Worm (Caenorhabditis elegans): Measurements from ENCODE around the gene mrps-18.C.

mrps-18.C gene

ce11 chrII:6713003-6713402 lies 23.0 kb upstream of the mrps-18.C start:
- TF ChIP-seq nhr-11 (tag; optimal IDR thresholded peaks at IDR 0.05) (no peak), nhr-21 (tag; optimal IDR thresholded peaks at IDR 0.05) (no peak), nhr-237 (tag; optimal IDR thresholded peaks at IDR 0.05) (no peak), R02D3.7 (tag; optimal IDR thresholded peaks at IDR 0.05) (no peak), elt-1 (tag; optimal IDR thresholded peaks at IDR 0.05) (no peak), nhr-10 (tag; optimal IDR thresholded peaks at IDR 0.05) (no peak), fos-1 (tag; optimal IDR thresholded peaks at IDR 0.05) (no peak), blmp-1 (tag; optimal IDR thresholded peaks at IDR 0.05; ENCODE audit: insufficient read depth) (no peak)

DNA sequence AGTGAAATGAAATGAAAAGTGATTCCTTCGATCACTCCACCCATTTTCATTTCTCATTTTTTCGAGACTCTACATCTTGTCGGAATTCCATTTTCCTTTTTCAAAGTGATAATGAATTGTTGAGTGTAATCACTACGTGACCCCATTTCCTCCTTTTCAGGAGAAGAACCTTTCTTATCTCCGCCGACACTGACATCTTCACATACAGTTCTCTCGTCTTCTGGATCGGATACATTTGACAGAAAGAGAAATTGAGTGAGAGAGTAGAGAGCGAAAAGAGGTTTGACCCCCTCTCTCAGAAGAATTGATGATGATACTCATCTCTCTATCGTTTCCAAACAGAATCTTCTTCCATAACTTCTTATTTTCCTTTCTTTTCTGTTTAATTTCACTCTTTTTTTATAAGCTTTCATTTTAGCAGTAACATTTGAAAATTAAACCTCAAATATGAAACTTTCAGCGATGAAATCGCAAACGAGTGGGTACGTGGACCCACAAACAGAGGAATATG lies 22.1 kb upstream of the mrps-18.C start, which contains the start of gene dpy-2:
TSS of gene dpy-2 (plus strand) at position 461 of the 511 bp plus-strand sequence.
- TF ChIP-seq aly-2 (tag; optimal IDR thresholded peaks at IDR 0.05) (no peak), blmp-1 (tag; optimal IDR thresholded peaks at IDR 0.05; ENCODE audit: insufficient read depth) (peak; percentile 67), nhr-21 (tag; optimal IDR thresholded peaks at IDR 0.05) (peak; percentile 44), C34F6.9 (tag; optimal IDR thresholded peaks at IDR 0.05) (no peak), elt-1 (tag; optimal IDR thresholded peaks at IDR 0.05) (no peak)

ce11 chrII:6715853-6716252 lies 20.1 kb upstream of the mrps-18.C start:
- TF ChIP-seq ztf-11 (tag; optimal IDR thresholded peaks at IDR 0.05) (no peak), dmd-4 (tag; optimal IDR thresholded peaks at IDR 0.05) (no peak), nhr-21 (tag; optimal IDR thresholded peaks at IDR 0.05) (peak; percentile 42), gmeb-1 (tag; optimal IDR thresholded peaks at IDR 0.05) (no peak), snpc-4 (tag; optimal IDR thresholded peaks at IDR 0.05) (no peak), sma-9 (GFP tag; optimal IDR thresholded peaks at IDR 0.05) (peak; percentile 59), sma-9 (tag; optimal IDR thresholded peaks at IDR 0.05) (no peak), skn-1 (tag; optimal IDR thresholded peaks at IDR 0.05) (no peak), F13H6.1 (tag; optimal IDR thresholded peaks at IDR 0.05) (no peak)

ce11 chrII:6716638-6717037 lies 19.4 kb upstream of the mrps-18.C start, which contains the start of the genes T14B4.5 and T14B4.20:
TSS of gene T14B4.5 (plus strand) at chrII:6716863.
TSS of gene T14B4.20 (plus strand) at chrII:6716901.
- TF ChIP-seq unc-62 (GFP tag; optimal IDR thresholded peaks at IDR 0.05) (no peak), lsy-2 (tag; optimal IDR thresholded peaks at IDR 0.05) (no peak), mab-5 (tag; optimal IDR thresholded peaks at IDR 0.05) (no peak), nhr-6 (tag; optimal IDR thresholded peaks at IDR 0.05) (no peak), nhr-237 (tag; optimal IDR thresholded peaks at IDR 0.05) (no peak)

- TF ChIP-seq ceh-82 (tag; optimal IDR thresholded peaks at IDR 0.05) (no peak), elt-3 (tag; optimal IDR thresholded peaks at IDR 0.05) (no peak), ZK546.5 (tag; optimal IDR thresholded peaks at IDR 0.05) (no peak), lin-11 (tag; optimal IDR thresholded peaks at IDR 0.05) (no peak)
These were observed 17.8 kb upstream of the mrps-18.C start, which contains the start of gene tsp-10 for ce11 chrII:6718221-6718620. TSS of gene tsp-10 (plus strand) at chrII:6718586.

DNA sequence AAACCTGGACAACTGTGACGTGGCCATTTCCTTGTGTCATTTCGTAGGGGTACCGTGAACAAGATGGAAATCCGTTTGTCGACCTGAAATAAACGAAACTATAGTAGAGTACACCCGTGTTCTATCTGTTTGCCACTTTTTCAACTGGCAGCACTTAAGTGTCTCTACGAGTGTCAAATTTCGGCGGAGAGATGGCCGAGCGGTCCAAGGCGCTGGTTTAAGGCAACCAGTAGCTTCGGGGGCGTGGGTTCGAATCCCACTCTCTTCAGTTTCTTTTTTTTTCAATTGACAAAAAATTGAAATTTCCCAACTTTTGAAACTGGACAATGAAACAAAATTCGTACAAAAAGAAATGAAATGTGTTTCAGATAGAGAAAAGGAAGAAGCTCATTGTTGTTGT lies 14.4 kb upstream of the mrps-18.C start:
- TF ChIP-seq crh-2 (tag; optimal IDR thresholded peaks at IDR 0.05) (peak; percentile 30), F13H6.1 (tag; optimal IDR thresholded peaks at IDR 0.05) (peak; percentile 3), nhr-129 (tag; optimal IDR thresholded peaks at IDR 0.05) (peak; percentile 54), ceh-16 (tag; optimal IDR thresholded peaks at IDR 0.05) (no peak), gmeb-1 (tag; optimal IDR thresholded peaks at IDR 0.05) (peak; percentile 26), lin-13 (GFP tag; optimal IDR thresholded peaks at IDR 0.05) (peak; percentile 14), C34F6.9 (tag; optimal IDR thresholded peaks at IDR 0.05) (peak; percentile 23), snpc-4 (tag; optimal IDR thresholded peaks at IDR 0.05) (peak; percentile 17), sma-9 (GFP tag; optimal IDR thresholded peaks at IDR 0.05) (peak; percentile 11), sma-9 (tag; optimal IDR thresholded peaks at IDR 0.05) (no peak), nhr-237 (tag; optimal IDR thresholded peaks at IDR 0.05) (no peak), lsy-2 (tag; optimal IDR thresholded peaks at IDR 0.05) (peak in 1 of 2 experiments; percentile 39), elt-3 (tag; optimal IDR thresholded peaks at IDR 0.05) (no peak)

DNA sequence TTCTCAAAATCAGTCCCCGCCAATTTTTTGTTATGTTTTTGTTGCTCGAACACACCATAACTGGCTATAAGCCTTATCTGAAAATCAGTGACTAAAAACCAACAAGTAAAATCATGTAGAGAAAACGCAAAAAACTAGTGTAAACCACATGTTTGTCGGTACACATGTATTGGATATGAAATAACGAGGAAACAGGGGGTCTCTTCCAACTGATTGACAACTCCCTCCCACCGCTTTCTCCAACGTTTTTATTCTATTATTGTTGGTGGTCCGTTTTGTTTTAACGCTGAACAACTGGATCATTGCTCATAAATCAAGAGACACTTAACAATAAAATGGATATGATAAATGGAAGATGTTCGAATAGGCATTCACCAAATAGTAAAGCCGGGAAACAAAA lies 9.2 kb upstream of the mrps-18.C start:
- TF ChIP-seq aly-2 (tag; optimal IDR thresholded peaks at IDR 0.05): no peak
- no peak for TF ChIP-seq nhr-21 (tag; optimal IDR thresholded peaks at IDR 0.05)
- no peak for TF ChIP-seq sma-3 (GFP tag; optimal IDR thresholded peaks at IDR 0.05)
- TF ChIP-seq egl-27 (tag; optimal IDR thresholded peaks at IDR 0.05): no peak
